Fruit fly (Drosophila melanogaster): Measurements from ENCODE around the gene CG8620.

Gene CG8620

DNA sequence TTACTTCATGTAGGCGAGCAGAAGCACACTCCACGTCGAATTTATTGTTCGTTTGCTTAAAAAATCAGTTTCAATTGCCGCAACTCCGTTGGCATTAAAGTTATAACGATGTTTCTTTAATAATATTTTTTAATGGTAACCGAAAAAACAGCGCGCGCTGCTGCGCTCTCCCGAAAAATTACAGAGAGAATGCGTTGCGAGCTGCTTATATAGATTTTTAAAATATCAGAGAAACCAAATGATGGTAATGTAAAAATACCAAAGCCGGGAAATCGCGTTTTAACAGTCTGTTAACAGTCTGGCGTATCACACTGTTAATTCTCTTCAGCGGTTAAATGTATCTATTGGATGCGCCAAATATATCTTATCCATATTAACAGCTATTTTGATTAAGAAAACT lies 1.0 kb upstream of the CG8620 start, which contains the start of gene corn:
corn (minus strand) TSS at position 184 of the 400 bp plus-strand sequence.
- TF ChIP-seq CG15011 (GFP tag; optimal IDR thresholded peaks at IDR 0.05): no peak
- 0 out of 3 replicates have a peak, but pooled peaks have one; percentile 23 for TF ChIP-seq Dbx (GFP tag; IDR thresholded peaks at IDR 0.05)
- no peak for TF ChIP-seq nerfin-1 (tag; optimal IDR thresholded peaks at IDR 0.05)
- no peak for TF ChIP-seq CG14667 (GFP tag; IDR thresholded peaks at IDR 0.05)
- peak; percentile 29 for TF ChIP-seq CG11504 (tag; optimal IDR thresholded peaks at IDR 0.05)
- TF ChIP-seq zfh1 (GFP tag; IDR thresholded peaks at IDR 0.05): 0 out of 3 replicates have a peak, but pooled peaks have one; percentile 35
- peak; percentile 0 for TF ChIP-seq CG7987 (GFP tag; optimal IDR thresholded peaks at IDR 0.05)
- TF ChIP-seq CG12659 (GFP tag; optimal IDR thresholded peaks at IDR 0.05): peak; percentile 26
- TF ChIP-seq al (GFP tag; IDR thresholded peaks at IDR 0.05): no peak
- TF ChIP-seq CG12071 (GFP tag; optimal IDR thresholded peaks at IDR 0.05): no peak
- peak; percentile 24 for TF ChIP-seq scrt (GFP tag; optimal IDR thresholded peaks at IDR 0.05)
- no peak for TF ChIP-seq crp (GFP tag; optimal IDR thresholded peaks at IDR 0.05)
- no peak for TF ChIP-seq Ptx1 (GFP tag; IDR thresholded peaks at IDR 0.05)
- TF ChIP-seq Trl (optimal IDR thresholded peaks at IDR 0.05): peak; percentile 46 to 52
- TF ChIP-seq Trl (GFP tag; optimal IDR thresholded peaks at IDR 0.05): no peak
- TF ChIP-seq Opbp (GFP tag; IDR thresholded peaks at IDR 0.05; ENCODE audit: partially characterized antibody): peak; percentile 34; the same call in 1 of the 3 replicates
- no peak for TF ChIP-seq dati (GFP tag; IDR thresholded peaks at IDR 0.05)
- no peak for TF ChIP-seq rib (GFP tag; IDR thresholded peaks at IDR 0.05)
- no peak for TF ChIP-seq fd3F (GFP tag; optimal IDR thresholded peaks at IDR 0.05)
- TF ChIP-seq CG2678 (tag; optimal IDR thresholded peaks at IDR 0.05): no peak
- no peak for TF ChIP-seq Xrp1 (GFP tag; IDR thresholded peaks at IDR 0.05)
- TF ChIP-seq CG8290 (GFP tag; optimal IDR thresholded peaks at IDR 0.05): no peak
- no peak for TF ChIP-seq CG8290 (tag; optimal IDR thresholded peaks at IDR 0.05)
- TF ChIP-seq gce (GFP tag; IDR thresholded peaks at IDR 0.05): no peak
- TF ChIP-seq gcm (GFP tag; optimal IDR thresholded peaks at IDR 0.05): no peak
- TF ChIP-seq vvl (GFP tag; IDR thresholded peaks at IDR 0.05): no peak
- no peak for TF ChIP-seq ac (GFP tag; optimal IDR thresholded peaks at IDR 0.05)
- peak; percentile 42; the same call in 1 of the 2 replicates for TF ChIP-seq CG42726 (GFP tag; IDR thresholded peaks at IDR 0.05; ENCODE audit: partially characterized antibody)
- TF ChIP-seq maf-S (GFP tag; optimal IDR thresholded peaks at IDR 0.05): no peak
- TF ChIP-seq Tbp (GFP tag; optimal IDR thresholded peaks at IDR 0.05): peak; percentile 29
- TF ChIP-seq sens-2 (GFP tag; IDR thresholded peaks at IDR 0.05): no peak
- TF ChIP-seq CG18764 (GFP tag; optimal IDR thresholded peaks at IDR 0.05): no peak
- TF ChIP-seq CG15514 (GFP tag; optimal IDR thresholded peaks at IDR 0.05): peak; percentile 11
- TF ChIP-seq CG31441 (GFP tag; IDR thresholded peaks at IDR 0.05): no peak
- TF ChIP-seq sens (GFP tag): peak; percentile 90
- TF ChIP-seq bcd (GFP tag; optimal IDR thresholded peaks at IDR 0.05): no peak
- TF ChIP-seq nom (GFP tag; optimal IDR thresholded peaks at IDR 0.05): peak; percentile 13
- TF ChIP-seq Abd-B (GFP tag; optimal IDR thresholded peaks at IDR 0.05): no peak
- TF ChIP-seq CG18011 (GFP tag; optimal IDR thresholded peaks at IDR 0.05): no peak
- no peak for TF ChIP-seq CG14860 (GFP tag; IDR thresholded peaks at IDR 0.05; ENCODE audit: partially characterized antibody)
- TF ChIP-seq amos (GFP tag; IDR thresholded peaks at IDR 0.05; ENCODE audit: partially characterized antibody): peak; percentile 42; the same call in 1 of the 2 replicates
- TF ChIP-seq CG14050 (GFP tag; IDR thresholded peaks at IDR 0.05): no peak
- TF ChIP-seq Med (GFP tag): peak; percentile 72
- peak; percentile 14 for TF ChIP-seq lab (GFP tag; optimal IDR thresholded peaks at IDR 0.05)
- TF ChIP-seq CG34224 (GFP tag; IDR thresholded peaks at IDR 0.05; ENCODE audit: partially characterized antibody): 0 out of 3 replicates have a peak, but pooled peaks have one; percentile 15
- no peak for TF ChIP-seq fu2 (GFP tag; optimal IDR thresholded peaks at IDR 0.05)
- peak; percentile 67 for TF ChIP-seq CG8924 (tag; optimal IDR thresholded peaks at IDR 0.05)
- TF ChIP-seq CG17912 (GFP tag; optimal IDR thresholded peaks at IDR 0.05): no peak
- TF ChIP-seq Oaz (GFP tag; IDR thresholded peaks at IDR 0.05): no peak
- no peak for TF ChIP-seq trh (GFP tag; optimal IDR thresholded peaks at IDR 0.05)
- no peak for TF ChIP-seq en (GFP tag; optimal IDR thresholded peaks at IDR 0.05)
